Fruit fly (Drosophila melanogaster) whole organism, embryonic: ENCODE data around the gene Orp8.

Experiments used
- Bdp1 ChIP-seq: fragments of 200-800 bp; sonication (Bioruptor generic); optimal IDR thresholded peaks from 3 replicates; lab custom pipeline; 2016; ENCODE audit warnings: missing biosample characterization, missing genetic modification characterization
- CG11560 ChIP-seq: fragments of 200-800 bp; sonication (Bioruptor generic); IDR thresholded peaks from 3 replicates; pipeline ENCODE4 v1.3.6; 2022; ENCODE audit warnings: missing biosample characterization, missing genetic modification characterization
- CG12104 ChIP-seq: fragments of 200-800 bp; sonication (Bioruptor generic); optimal IDR thresholded peaks from 3 replicates; lab custom pipeline; 2016; ENCODE audit warnings: missing biosample characterization, missing genetic modification characterization
- CG12299 ChIP-seq: fragments of 200-800 bp; sonication (Bioruptor generic); optimal IDR thresholded peaks from 2 replicates; lab custom pipeline; 2018; ENCODE audit warnings: missing biosample characterization, mild to moderate bottlenecking, missing genetic modification characterization
- CG1603 ChIP-seq: fragments of 200-800 bp; sonication (Bioruptor generic); optimal IDR thresholded peaks from 2 replicates; lab custom pipeline; 2019; ENCODE audit warnings: missing biosample characterization, mild to moderate bottlenecking, missing genetic modification characterization, moderate library complexity
- CG32772 ChIP-seq: fragments of 200-800 bp; sonication (Bioruptor generic); IDR thresholded peaks from 2 replicates; pipeline ENCODE4 v1.3.6; 2022; ENCODE audit warnings: missing biosample characterization, missing genetic modification characterization
- CG6683 ChIP-seq: fragments of 200-800 bp; sonication (Bioruptor generic); optimal IDR thresholded peaks from 2 replicates; lab custom pipeline; 2017; ENCODE audit warnings: missing biosample characterization, mild to moderate bottlenecking, missing genetic modification characterization, missing genetic modification reagents
- CG6854 ChIP-seq: fragments of 200-800 bp; sonication (Bioruptor generic); optimal IDR thresholded peaks from 3 replicates; lab custom pipeline; 2017; ENCODE audit warnings: missing biosample characterization, mild to moderate bottlenecking, missing genetic modification characterization
- GATAe ChIP-seq: fragments of 200-800 bp; sonication (Bioruptor generic); conservative IDR thresholded peaks from 2 replicates; pipeline ENCODE4 v1.3.6; 2022; ENCODE audit warnings: missing biosample characterization, missing genetic modification characterization
- Hmx ChIP-seq: fragments of 200-800 bp; sonication (Bioruptor generic); optimal IDR thresholded peaks from 2 replicates; lab custom pipeline; 2016; ENCODE audit warnings: missing biosample characterization, missing genetic modification characterization
- MTF-1 ChIP-seq: fragments of 200-800 bp; sonication (Bioruptor generic); optimal IDR thresholded peaks from 2 replicates; lab custom pipeline; 2018; ENCODE audit warnings: missing biosample characterization, mild to moderate bottlenecking, missing genetic modification characterization, borderline replicate concordance
- ap ChIP-seq: fragments of 200-800 bp; sonication (Bioruptor generic); IDR thresholded peaks from 2 replicates; pipeline ENCODE4 v1.3.6; 2022; ENCODE audit warnings: missing biosample characterization, missing genetic modification characterization
- croc ChIP-seq: fragments of 200-800 bp; sonication (Bioruptor generic); conservative IDR thresholded peaks from 3 replicates; pipeline ENCODE4 v1.3.6; 2022; ENCODE audit warnings: missing biosample characterization, missing genetic modification characterization
- danr ChIP-seq: fragments of 200-800 bp; sonication (Bioruptor generic); IDR thresholded peaks from 2 replicates; pipeline ENCODE4 v1.3.6; 2022; ENCODE audit warnings: missing biosample characterization, missing genetic modification characterization

dm6 chr3R:20282103-20282502, 27.0 kb upstream of the Orp8 start:
- TF ChIP-seq CG32772 (GFP tag; lab: Robert Waterston, UW) = no peak
- TF ChIP-seq ap (GFP tag; lab: Robert Waterston, UW) = no peak
- no peak for TF ChIP-seq CG12299 (tag; lab: Kevin White, UChicago)
- no peak for TF ChIP-seq danr (GFP tag; lab: Robert Waterston, UW)
- no peak for TF ChIP-seq CG11560 (tag; lab: Robert Waterston, UW)
- TF ChIP-seq MTF-1 (GFP tag; lab: Kevin White, UChicago) = no peak
- TF ChIP-seq Bdp1 (GFP tag; lab: Kevin White, UChicago) = no peak
- no peak for TF ChIP-seq CG6854 (GFP tag; lab: Kevin White, UChicago)
- TF ChIP-seq CG1603 (tag; lab: Kevin White, UChicago) = no peak
- no peak for TF ChIP-seq croc (GFP tag; lab: Robert Waterston, UW)
- no peak for TF ChIP-seq GATAe
- TF ChIP-seq CG6683 = no peak
- no peak for TF ChIP-seq CG12104
- no peak for TF ChIP-seq Hmx (GFP tag; lab: Kevin White, UChicago)
